Worm (Caenorhabditis elegans): ENCODE results near the gene grl-23.

Gene grl-23

ce11 chrV:12551638-12552478, 24.8 kb downstream of the grl-23 start (continued):
- TF ChIP-seq tra-1 (GFP tag; IDR thresholded peaks at IDR 0.05) (0 out of 2 replicates have a peak, but pooled peaks have one; percentile 39), nhr-76 (tag; optimal IDR thresholded peaks at IDR 0.05) (no peak), nhr-237 (tag; optimal IDR thresholded peaks at IDR 0.05) (no peak), rbr-2 (tag; optimal IDR thresholded peaks at IDR 0.05) (no peak), nhr-25 (tag; optimal IDR thresholded peaks at IDR 0.05; ENCODE audit: borderline replicate concordance, insufficient read depth) (peak; percentile 39), R02D3.7 (tag; optimal IDR thresholded peaks at IDR 0.05) (no peak), spr-3 (GFP tag; optimal IDR thresholded peaks at IDR 0.05) (no peak), mes-2 (tag; optimal IDR thresholded peaks at IDR 0.05; ENCODE audit: poor library complexity, severe bottlenecking) (peak; percentile 26), Y5F2A.4 (GFP tag; optimal IDR thresholded peaks at IDR 0.05) (no peak), ces-1 (GFP tag; optimal IDR thresholded peaks at IDR 0.05) (no peak), aha-1 (tag) (peak; percentile 95), F44E2.7 (GFP tag; IDR thresholded peaks at IDR 0.05) (no peak), nhr-102 (tag; optimal IDR thresholded peaks at IDR 0.05) (no peak), F10B5.3 (tag; optimal IDR thresholded peaks at IDR 0.05) (no peak), zip-2 (tag; optimal IDR thresholded peaks at IDR 0.05) (no peak), egl-27 (tag; optimal IDR thresholded peaks at IDR 0.05) (no peak), mdt-29 (GFP tag; IDR thresholded peaks at IDR 0.05) (no peak), duxl-1 (tag; optimal IDR thresholded peaks at IDR 0.05; ENCODE audit: poor library complexity) (no peak)

DNA sequence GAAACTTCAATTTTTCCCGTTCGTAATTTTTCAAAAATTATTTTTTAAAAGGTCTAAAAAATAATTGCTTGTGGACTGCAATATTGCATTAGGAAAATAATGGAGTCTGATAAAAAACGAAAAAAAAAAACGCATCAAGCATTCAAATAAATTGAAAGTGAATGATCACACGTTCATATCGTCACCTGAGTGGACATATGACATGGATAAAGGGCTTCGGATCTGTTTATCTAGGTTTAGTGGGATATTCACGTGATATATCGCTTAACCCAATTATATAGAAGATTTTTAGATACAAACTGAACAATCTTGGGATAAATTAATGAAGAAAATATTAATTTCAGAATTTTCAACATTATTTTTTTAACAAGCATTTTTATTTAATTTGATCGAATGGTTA, 25.9 kb downstream of the grl-23 start:
- TF ChIP-seq nhr-102 (tag; optimal IDR thresholded peaks at IDR 0.05) (no peak), T26A8.4 (GFP tag; IDR thresholded peaks at IDR 0.05) (no peak), aha-1 (tag) (peak; percentile 45), R02D3.7 (tag; optimal IDR thresholded peaks at IDR 0.05) (no peak), dmd-8 (GFP tag; IDR thresholded peaks at IDR 0.05) (no peak), tra-1 (GFP tag; IDR thresholded peaks at IDR 0.05) (no peak), hlh-30 (tag; optimal IDR thresholded peaks at IDR 0.05; ENCODE audit: insufficient read depth) (peak; percentile 67), nhr-25 (tag; optimal IDR thresholded peaks at IDR 0.05; ENCODE audit: borderline replicate concordance, insufficient read depth) (no peak), egl-43 (GFP tag; IDR thresholded peaks at IDR 0.05) (no peak), attf-4 (tag; optimal IDR thresholded peaks at IDR 0.05) (no peak), snpc-1.2 (GFP tag; IDR thresholded peaks at IDR 0.05) (no peak), mep-1 (tag; optimal IDR thresholded peaks at IDR 0.05) (no peak), nhr-77 (tag; optimal IDR thresholded peaks at IDR 0.05) (no peak)

DNA sequence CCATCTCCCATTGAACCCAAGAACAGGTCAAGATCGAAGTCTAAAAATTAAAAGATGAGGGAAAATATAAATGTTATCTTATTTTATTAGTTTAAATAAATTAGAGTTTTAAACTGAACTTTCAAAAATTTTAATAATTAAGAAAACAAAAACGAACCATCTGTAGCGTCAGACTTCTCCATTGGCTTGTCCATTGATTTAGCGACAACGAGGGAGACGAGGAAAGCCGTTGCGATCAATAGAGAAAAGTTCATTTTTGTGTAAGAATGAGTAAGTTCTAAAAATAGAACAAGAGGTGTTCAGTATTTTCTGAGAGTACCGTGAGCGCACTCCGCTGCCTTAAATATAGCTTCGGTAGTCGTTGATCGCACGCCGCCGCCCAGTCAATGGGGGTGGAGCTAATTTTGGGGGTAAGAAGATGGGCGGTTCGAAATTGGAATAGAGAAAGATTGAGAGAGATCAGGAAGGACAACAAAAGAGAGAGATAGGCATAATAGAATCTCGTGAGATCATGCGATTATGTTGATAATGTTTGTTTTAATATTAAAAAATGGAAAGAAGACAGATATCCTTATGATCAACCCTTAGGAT, 26.6 kb downstream of the grl-23 start, which contains the start of gene F45D3.3:
TSS of gene F45D3.3 (minus strand) at position 350 of the 591 bp plus-strand sequence.
- TF ChIP-seq nhr-25 (tag; optimal IDR thresholded peaks at IDR 0.05; ENCODE audit: borderline replicate concordance, insufficient read depth) (no peak), daf-16 (GFP tag; optimal IDR thresholded peaks at IDR 0.05) (no peak), daf-16 (tag; optimal IDR thresholded peaks at IDR 0.05) (no peak), Y75B8A.6 (GFP tag; IDR thresholded peaks at IDR 0.05) (no peak), php-3 (GFP tag; IDR thresholded peaks at IDR 0.05) (0 out of 2 replicates have a peak, but pooled peaks have one; percentile 31), unc-130 (GFP tag; optimal IDR thresholded peaks at IDR 0.05) (no peak), ceh-44 (GFP tag; IDR thresholded peaks at IDR 0.05) (no peak), nhr-48 (tag; optimal IDR thresholded peaks at IDR 0.05) (no peak), hlh-11 (tag; optimal IDR thresholded peaks at IDR 0.05) (peak; percentile 48), nhr-28 (tag; optimal IDR thresholded peaks at IDR 0.05) (peak; percentile 30), hlh-30 (tag; optimal IDR thresholded peaks at IDR 0.05; ENCODE audit: insufficient read depth) (peak; percentile 13), ama-1 (optimal IDR thresholded peaks at IDR 0.05) (peak; percentile 93), F26F4.8 (GFP tag; conservative IDR thresholded peaks at IDR 0.05) (no peak), saeg-2 (GFP tag; IDR thresholded peaks at IDR 0.05) (no peak), mdl-1 (tag; optimal IDR thresholded peaks at IDR 0.05) (peak; percentile 18 to 58), mxl-3 (GFP tag; optimal IDR thresholded peaks at IDR 0.05) (peak; percentile 28), dve-1 (tag; optimal IDR thresholded peaks at IDR 0.05; ENCODE audit: insufficient read depth) (no peak)
